Fruit fly (Drosophila melanogaster) whole organism, embryonic: ENCODE measurements around the gene tipE.

ENCODE experiments used
- Bdp1 ChIP-seq: fragments of 200-800 bp; sonication (Bioruptor generic); optimal IDR thresholded peaks from 3 replicates; lab custom pipeline; 2016; ENCODE audit warnings: missing biosample characterization, missing genetic modification characterization
- Bgb ChIP-seq: fragments of 200-800 bp; sonication (Bioruptor generic); IDR thresholded peaks from 2 replicates; pipeline ENCODE4 v1.3.6; 2022; ENCODE audit warnings: missing biosample characterization, missing genetic modification characterization; ENCODE audit not compliant: partially characterized antibody
- CG10274 ChIP-seq: fragments of 200-800 bp; sonication (Bioruptor generic); optimal IDR thresholded peaks from 3 replicates; lab custom pipeline; 2017; ENCODE audit warnings: missing biosample characterization, mild to moderate bottlenecking, missing genetic modification characterization
- CG10979 ChIP-seq: fragments of 200-800 bp; sonication (Bioruptor generic); optimal IDR thresholded peaks from 2 replicates; lab custom pipeline; 2018; ENCODE audit warnings: missing biosample characterization, mild to moderate bottlenecking, missing genetic modification characterization, moderate library complexity
- CG11723 ChIP-seq: fragments of 200-800 bp; sonication (Bioruptor generic); optimal IDR thresholded peaks from 2 replicates; lab custom pipeline; 2017; ENCODE audit warnings: missing biosample characterization, mild to moderate bottlenecking, missing genetic modification characterization
- CG12299 ChIP-seq: fragments of 200-800 bp; sonication (Bioruptor generic); optimal IDR thresholded peaks from 2 replicates; lab custom pipeline; 2018; ENCODE audit warnings: missing biosample characterization, mild to moderate bottlenecking, missing genetic modification characterization
- CG13775 ChIP-seq: fragments of 200-800 bp; sonication (Bioruptor generic); optimal IDR thresholded peaks from 3 replicates; lab custom pipeline; 2017; ENCODE audit warnings: missing biosample characterization, mild to moderate bottlenecking, missing genetic modification characterization
- CG14965 ChIP-seq: fragments of 200-800 bp; sonication (Bioruptor generic); optimal IDR thresholded peaks from 2 replicates; lab custom pipeline; 2016; ENCODE audit warnings: missing biosample characterization, missing genetic modification characterization, borderline replicate concordance
- CG1602 ChIP-seq: fragments of 200-800 bp; sonication (Bioruptor generic); optimal IDR thresholded peaks from 3 replicates; lab custom pipeline; 2016; ENCODE audit warnings: missing biosample characterization, missing genetic modification characterization
- CG17361 ChIP-seq: fragments of 200-800 bp; sonication (Bioruptor generic); IDR thresholded peaks from 3 replicates; pipeline ENCODE4 v1.3.6; 2022; ENCODE audit warnings: missing biosample characterization, missing genetic modification characterization
- CG17568 ChIP-seq: fragments of 200-800 bp; sonication (Bioruptor generic); optimal IDR thresholded peaks from 2 replicates; lab custom pipeline; 2018; ENCODE audit warnings: missing biosample characterization, mild to moderate bottlenecking, missing genetic modification characterization, moderate library complexity
- CG1792 ChIP-seq: fragments of 200-800 bp; sonication (Bioruptor generic); optimal IDR thresholded peaks from 2 replicates; lab custom pipeline; 2016; ENCODE audit warnings: missing biosample characterization, missing genetic modification characterization
- CG18599 ChIP-seq: fragments of 200-800 bp; sonication (Bioruptor generic); optimal IDR thresholded peaks from 3 replicates; lab custom pipeline; 2017; ENCODE audit warnings: missing biosample characterization, missing genetic modification characterization, mild to moderate bottlenecking, moderate library complexity, missing genetic modification reagents
- CG2129 ChIP-seq: fragments of 200-800 bp; sonication (Bioruptor generic); IDR thresholded peaks from 2 replicates; pipeline ENCODE4 v1.3.6; 2022; ENCODE audit warnings: missing biosample characterization, missing genetic modification characterization; ENCODE audit not compliant: partially characterized antibody
- CG2875 ChIP-seq: fragments of 200-800 bp; sonication (Bioruptor generic); optimal IDR thresholded peaks from 2 replicates; lab custom pipeline; 2017; ENCODE audit warnings: missing biosample characterization, mild to moderate bottlenecking, missing genetic modification characterization, missing genetic modification reagents
- CG2889 ChIP-seq: fragments of 200-800 bp; sonication (Bioruptor generic); IDR thresholded peaks from 3 replicates; pipeline ENCODE4 v1.3.6; 2022; ENCODE audit warnings: missing biosample characterization, missing genetic modification characterization
- CG31224 ChIP-seq: fragments of 200-800 bp; sonication (Bioruptor generic); IDR thresholded peaks from 2 replicates; pipeline ENCODE4 v1.3.6; 2022; ENCODE audit warnings: missing biosample characterization, missing genetic modification characterization
- CG33557 ChIP-seq: fragments of 200-800 bp; sonication (Bioruptor generic); optimal IDR thresholded peaks from 2 replicates; lab custom pipeline; 2019; ENCODE audit warnings: missing biosample characterization, mild to moderate bottlenecking, missing genetic modification characterization, moderate library complexity
- CG42726 ChIP-seq: fragments of 200-800 bp; sonication (Bioruptor generic); IDR thresholded peaks from 2 replicates; pipeline ENCODE4 v1.3.6; 2022; ENCODE audit warnings: missing biosample characterization, missing genetic modification characterization; ENCODE audit not compliant: partially characterized antibody
- CG4707 ChIP-seq: fragments of 200-800 bp; sonication (Bioruptor generic); optimal IDR thresholded peaks from 2 replicates; lab custom pipeline; 2018; ENCODE audit warnings: missing biosample characterization, mild to moderate bottlenecking, missing genetic modification characterization, moderate library complexity
- CG5953 ChIP-seq: fragments of 200-800 bp; sonication (Bioruptor generic); IDR thresholded peaks from 2 replicates; pipeline ENCODE4 v1.3.6; 2022; ENCODE audit warnings: missing biosample characterization, missing genetic modification characterization
- CG7745 ChIP-seq: fragments of 200-800 bp; sonication (Bioruptor generic); optimal IDR thresholded peaks from 2 replicates; lab custom pipeline; 2018; ENCODE audit warnings: missing biosample characterization, mild to moderate bottlenecking, missing genetic modification characterization, moderate library complexity
- CG7987 ChIP-seq: fragments of 200-800 bp; sonication (Bioruptor generic); optimal IDR thresholded peaks from 2 replicates; lab custom pipeline; 2018; ENCODE audit warnings: missing biosample characterization, mild to moderate bottlenecking, missing genetic modification characterization, moderate library complexity
- CG8089 ChIP-seq: fragments of 200-800 bp; sonication (Bioruptor generic); optimal IDR thresholded peaks from 3 replicates; lab custom pipeline; 2016; ENCODE audit warnings: missing biosample characterization, missing genetic modification characterization
- CG8281 ChIP-seq: fragments of 200-800 bp; sonication (Bioruptor generic); optimal IDR thresholded peaks from 2 replicates; lab custom pipeline; 2018; ENCODE audit warnings: missing biosample characterization, mild to moderate bottlenecking, missing genetic modification characterization, moderate library complexity
- Dad ChIP-seq: fragments of 200-800 bp; sonication (Bioruptor generic); optimal IDR thresholded peaks from 3 replicates; lab custom pipeline; 2016; ENCODE audit warnings: missing biosample characterization, missing genetic modification characterization
- Hmr ChIP-seq: fragments of 200-800 bp; sonication (Bioruptor generic); optimal IDR thresholded peaks from 3 replicates; lab custom pipeline; 2017; ENCODE audit warnings: mild to moderate bottlenecking, missing biosample characterization, missing genetic modification reagents, missing genetic modification characterization
- Jarid2 ChIP-seq: fragments of 200-800 bp; sonication (Bioruptor generic); optimal IDR thresholded peaks from 3 replicates; lab custom pipeline; 2017; ENCODE audit warnings: mild to moderate bottlenecking, missing biosample characterization, missing genetic modification reagents, missing genetic modification characterization
- Nf-YA ChIP-seq: fragments of 200-800 bp; sonication (Bioruptor generic); IDR thresholded peaks from 2 replicates; pipeline ENCODE4 v1.3.6; 2022; ENCODE audit warnings: missing biosample characterization, missing genetic modification characterization
- ash1 ChIP-seq: fragments of 200-800 bp; sonication (Bioruptor generic); optimal IDR thresholded peaks from 2 replicates; lab custom pipeline; 2018; ENCODE audit warnings: missing biosample characterization, mild to moderate bottlenecking, missing genetic modification characterization
- cato ChIP-seq: fragments of 200-800 bp; sonication (Bioruptor generic); optimal IDR thresholded peaks from 2 replicates; lab custom pipeline; 2016; ENCODE audit warnings: missing biosample characterization, missing genetic modification characterization, borderline replicate concordance
- chn ChIP-seq: fragments of 200-800 bp; sonication (Bioruptor generic); optimal IDR thresholded peaks from 2 replicates; lab custom pipeline; 2016; ENCODE audit warnings: missing biosample characterization, missing genetic modification characterization
- croc ChIP-seq: fragments of 200-800 bp; sonication (Bioruptor generic); conservative IDR thresholded peaks from 3 replicates; pipeline ENCODE4 v1.3.6; 2022; ENCODE audit warnings: missing biosample characterization, missing genetic modification characterization
- crol ChIP-seq: fragments of 200-800 bp; sonication (Bioruptor generic); IDR thresholded peaks from 2 replicates; pipeline ENCODE4 v1.3.6; 2022; ENCODE audit warnings: missing biosample characterization, missing genetic modification characterization
- dimm ChIP-seq: fragments of 200-800 bp; sonication (Bioruptor generic); IDR thresholded peaks from 2 replicates; pipeline ENCODE4 v1.3.6; 2022; ENCODE audit warnings: missing biosample characterization, missing genetic modification characterization
- disco-r ChIP-seq: fragments of 200-800 bp; sonication (Bioruptor generic); optimal IDR thresholded peaks from 2 replicates; lab custom pipeline; 2016; ENCODE audit warnings: missing biosample characterization, missing genetic modification characterization
- luna ChIP-seq: fragments of 200-800 bp; sonication (Bioruptor generic); optimal IDR thresholded peaks from 2 replicates; lab custom pipeline; 2016; ENCODE audit warnings: missing biosample characterization, missing genetic modification characterization
- nerfin-1 ChIP-seq: fragments of 200-800 bp; sonication (Bioruptor generic); optimal IDR thresholded peaks from 3 replicates; lab custom pipeline; 2019; ENCODE audit warnings: missing biosample characterization, mild to moderate bottlenecking, missing genetic modification characterization, moderate library complexity
- nom ChIP-seq: fragments of 200-800 bp; sonication (Bioruptor generic); optimal IDR thresholded peaks from 2 replicates; lab custom pipeline; 2017; ENCODE audit warnings: missing biosample characterization, missing genetic modification characterization, mild to moderate bottlenecking, moderate library complexity, missing genetic modification reagents
- pfk ChIP-seq: fragments of 200-800 bp; sonication (Bioruptor generic); optimal IDR thresholded peaks from 2 replicates; lab custom pipeline; 2018; ENCODE audit warnings: missing biosample characterization, mild to moderate bottlenecking, missing genetic modification characterization, moderate library complexity
- pros ChIP-seq: fragments of 200-800 bp; sonication (Bioruptor generic); optimal IDR thresholded peaks from 3 replicates; lab custom pipeline; 2019; ENCODE audit warnings: missing biosample characterization, mild to moderate bottlenecking, missing genetic modification characterization, moderate library complexity
- psq ChIP-seq: fragments of 200-800 bp; sonication (Bioruptor generic); optimal IDR thresholded peaks from 2 replicates; lab custom pipeline; 2017; ENCODE audit warnings: missing biosample characterization, missing genetic modification characterization
- schlank ChIP-seq: fragments of 200-800 bp; sonication (Bioruptor generic); optimal IDR thresholded peaks from 2 replicates; lab custom pipeline; 2018; ENCODE audit warnings: missing biosample characterization, mild to moderate bottlenecking, missing genetic modification characterization
- shn ChIP-seq: fragments of 200-800 bp; sonication (Bioruptor generic); optimal IDR thresholded peaks from 3 replicates; lab custom pipeline; 2016; ENCODE audit warnings: missing biosample characterization, missing genetic modification characterization
- sisA ChIP-seq: fragments of 200-800 bp; sonication (Bioruptor generic); IDR thresholded peaks from 2 replicates; pipeline ENCODE4 v1.3.6; 2022; ENCODE audit warnings: missing biosample characterization, missing genetic modification characterization
- vfl ChIP-seq: fragments of 200-800 bp; sonication (Bioruptor generic); optimal IDR thresholded peaks from 2 replicates; lab custom pipeline; 2016; ENCODE audit warnings: missing biosample characterization, missing genetic modification characterization
- wek ChIP-seq: fragments of 200-800 bp; sonication (Bioruptor generic); optimal IDR thresholded peaks from 3 replicates; lab custom pipeline; 2018; ENCODE audit warnings: missing biosample characterization, mild to moderate bottlenecking, missing genetic modification characterization, moderate library complexity
- zen2 ChIP-seq: fragments of 200-800 bp; sonication (Bioruptor generic); IDR thresholded peaks from 3 replicates; pipeline ENCODE4 v1.3.6; 2022; ENCODE audit warnings: missing biosample characterization, missing genetic modification characterization; ENCODE audit not compliant: partially characterized antibody
- zfh1 ChIP-seq: fragments of 200-800 bp; sonication (Bioruptor generic); IDR thresholded peaks from 3 replicates; pipeline ENCODE4 v1.3.6; 2022; ENCODE audit warnings: missing biosample characterization, missing genetic modification characterization

Gene tipE

dm6 chr3L:4230357-4230901 is 42.1 kb downstream of the tipE start (continued):
- TF ChIP-seq luna (GFP tag; lab: Kevin White, UChicago) = peak; percentile 8
- TF ChIP-seq pfk (GFP tag; lab: Kevin White, UChicago) = peak; percentile 54
- peak; percentile 70; the same call in 2 of the 3 replicates for TF ChIP-seq CG2889 (GFP tag; lab: Robert Waterston, UW)
- TF ChIP-seq CG10274 (GFP tag; lab: Kevin White, UChicago) = peak; percentile 75
- peak; percentile 91 for TF ChIP-seq cato (GFP tag; lab: Kevin White, UChicago)
- no peak for TF ChIP-seq CG42726 (GFP tag; lab: Robert Waterston, UW)
- peak; percentile 77 for TF ChIP-seq CG1792 (GFP tag; lab: Kevin White, UChicago)
- TF ChIP-seq wek (GFP tag; lab: Kevin White, UChicago) = peak; percentile 78
- TF ChIP-seq nerfin-1 (tag; lab: Kevin White, UChicago) = peak; percentile 93
- peak; percentile 94 for TF ChIP-seq sisA (GFP tag; lab: Robert Waterston, UW)
- TF ChIP-seq nom (GFP tag; lab: Kevin White, UChicago) = peak; percentile 89
- TF ChIP-seq CG12299 = peak; percentile 80
- peak; percentile 95 for TF ChIP-seq chn (GFP tag; lab: Kevin White, UChicago)
- TF ChIP-seq Jarid2 (GFP tag; lab: Kevin White, UChicago) = peak; percentile 69
- TF ChIP-seq pros (GFP tag; lab: Kevin White, UChicago) = peak; percentile 90
- TF ChIP-seq CG17361 = peak; percentile 97
- peak; percentile 95 for TF ChIP-seq croc (GFP tag; lab: Robert Waterston, UW)
- peak; percentile 59 for TF ChIP-seq Hmr (GFP tag; lab: Kevin White, UChicago)
- peak; percentile 80 for TF ChIP-seq CG18599
- TF ChIP-seq CG33557 = peak; percentile 97
- TF ChIP-seq dimm (GFP tag; lab: Robert Waterston, UW) = peak; percentile 71
- TF ChIP-seq Nf-YA (GFP tag; lab: Robert Waterston, UW) = peak; percentile 75
- peak; percentile 68 for TF ChIP-seq CG14965
- TF ChIP-seq schlank (tag; lab: Kevin White, UChicago) = no peak
- peak; percentile 95 for TF ChIP-seq zfh1 (GFP tag; lab: Robert Waterston, UW)
- peak; percentile 91 for TF ChIP-seq Dad (GFP tag; lab: Kevin White, UChicago)
- peak; percentile 87 for TF ChIP-seq CG4707
- peak; percentile 98 for TF ChIP-seq CG10979
- peak; percentile 78 for TF ChIP-seq disco-r
- peak; percentile 77 for TF ChIP-seq psq
- TF ChIP-seq zen2 (GFP tag; lab: Robert Waterston, UW) = no peak
- TF ChIP-seq CG13775 (GFP tag; lab: Kevin White, UChicago) = peak; percentile 92
- no peak for TF ChIP-seq CG2129 (GFP tag; lab: Robert Waterston, UW)
- TF ChIP-seq crol (GFP tag; lab: Robert Waterston, UW) = peak; percentile 60
- peak; percentile 79 for TF ChIP-seq CG8281 (tag; lab: Kevin White, UChicago)
- peak; percentile 92 for TF ChIP-seq CG2875
- peak; percentile 93 for TF ChIP-seq CG1602 (GFP tag; lab: Kevin White, UChicago)
- TF ChIP-seq vfl = peak; percentile 66
- TF ChIP-seq ash1 (GFP tag; lab: Kevin White, UChicago) = no peak
- peak; percentile 87 for TF ChIP-seq CG11723 (GFP tag; lab: Kevin White, UChicago)
- TF ChIP-seq CG7745 (tag; lab: Kevin White, UChicago) = peak; percentile 77
- TF ChIP-seq CG17568 (GFP tag; lab: Kevin White, UChicago) = peak; percentile 87
- TF ChIP-seq shn = peak; percentile 95
- TF ChIP-seq CG5953 (GFP tag; lab: Robert Waterston, UW) = peak; percentile 78
- peak; percentile 94 for TF ChIP-seq CG8089 (GFP tag; lab: Kevin White, UChicago)
- no peak for TF ChIP-seq Bgb (GFP tag; lab: Robert Waterston, UW)
- TF ChIP-seq Bdp1 (GFP tag; lab: Kevin White, UChicago) = peak; percentile 84
- peak; percentile 45; the same call in 1 of the 2 replicates for TF ChIP-seq CG31224 (GFP tag; lab: Robert Waterston, UW)
- TF ChIP-seq CG7987 (GFP tag; lab: Kevin White, UChicago) = peak; percentile 55
